Fruit fly (Drosophila melanogaster) whole organism, embryonic: Measurements from ENCODE around the gene krz.
A peak's percentile ranks its signal among the peaks of the same experiment; 100 is the strongest.

Source experiments
- Abd-B ChIP-seq: fragments of 200-800 bp; sonication (Bioruptor generic); optimal IDR thresholded peaks from 2 replicates; lab custom pipeline; 2018; ENCODE audit warnings: missing biosample characterization, mild to moderate bottlenecking, missing genetic modification characterization, moderate library complexity
- Antp ChIP-seq: fragments of 200-800 bp; sonication (Bioruptor generic); optimal IDR thresholded peaks from 3 replicates; lab custom pipeline; 2016; ENCODE audit warnings: missing biosample characterization, missing genetic modification characterization
- Blimp-1 ChIP-seq: fragments of 200-800 bp; sonication (Bioruptor generic); optimal IDR thresholded peaks from 3 replicates; lab custom pipeline; 2018; ENCODE audit warnings: missing biosample characterization, missing genetic modification characterization, mild to moderate bottlenecking, moderate library complexity, missing genetic modification reagents
- CG10147 ChIP-seq: fragments of 200-800 bp; sonication (Bioruptor generic); optimal IDR thresholded peaks from 2 replicates; lab custom pipeline; 2019; ENCODE audit warnings: missing biosample characterization, mild to moderate bottlenecking, missing genetic modification characterization, moderate library complexity
- CG14860 ChIP-seq: fragments of 200-800 bp; sonication (Bioruptor generic); IDR thresholded peaks from 3 replicates; pipeline ENCODE4 v1.3.6; 2022; ENCODE audit warnings: missing biosample characterization, missing genetic modification characterization; ENCODE audit not compliant: partially characterized antibody
- CG16779 ChIP-seq: fragments of 200-800 bp; sonication (Bioruptor generic); IDR thresholded peaks from 2 replicates; pipeline ENCODE4 v1.3.6; 2022; ENCODE audit warnings: missing biosample characterization, missing genetic modification characterization
- CG17802 ChIP-seq: fragments of 200-800 bp; sonication (Bioruptor generic); optimal IDR thresholded peaks from 2 replicates; lab custom pipeline; 2018; ENCODE audit warnings: missing biosample characterization, mild to moderate bottlenecking, missing genetic modification characterization, moderate library complexity
- CG18262 ChIP-seq: fragments of 200-800 bp; optimal IDR thresholded peaks from 3 replicates; lab custom pipeline; 2019; ENCODE audit warnings: missing biosample characterization, mild to moderate bottlenecking, missing genetic modification characterization, moderate library complexity
- CG1832 ChIP-seq: fragments of 200-800 bp; sonication (Bioruptor generic); optimal IDR thresholded peaks from 2 replicates; lab custom pipeline; 2017; ENCODE audit warnings: missing biosample characterization, mild to moderate bottlenecking, missing genetic modification characterization, inconsistent platforms
- CG18619 ChIP-seq: fragments of 200-800 bp; sonication (Bioruptor generic); optimal IDR thresholded peaks from 3 replicates; lab custom pipeline; 2017; ENCODE audit warnings: missing biosample characterization, mild to moderate bottlenecking, missing genetic modification characterization
- CG2889 ChIP-seq: fragments of 200-800 bp; sonication (Bioruptor generic); IDR thresholded peaks from 3 replicates; pipeline ENCODE4 v1.3.6; 2022; ENCODE audit warnings: missing biosample characterization, missing genetic modification characterization
- CG30431 ChIP-seq: fragments of 200-800 bp; sonication (Bioruptor generic); optimal IDR thresholded peaks from 2 replicates; lab custom pipeline; 2017; ENCODE audit warnings: missing biosample characterization, missing genetic modification characterization
- CG3065 ChIP-seq: fragments of 200-800 bp; sonication (Bioruptor generic); optimal IDR thresholded peaks from 2 replicates; lab custom pipeline; 2016; ENCODE audit warnings: missing biosample characterization, missing genetic modification characterization
- CG32532 ChIP-seq: fragments of 200-800 bp; sonication (Bioruptor generic); IDR thresholded peaks from 2 replicates; pipeline ENCODE4 v1.3.6; 2022; ENCODE audit warnings: missing biosample characterization, missing genetic modification characterization
- CG34224 ChIP-seq: fragments of 200-800 bp; sonication (Bioruptor generic); IDR thresholded peaks from 3 replicates; pipeline ENCODE4 v1.3.6; 2022; ENCODE audit warnings: missing biosample characterization, missing genetic modification characterization; ENCODE audit not compliant: partially characterized antibody
- CG4282 ChIP-seq: fragments of 200-800 bp; sonication (Bioruptor generic); optimal IDR thresholded peaks from 2 replicates; lab custom pipeline; 2016; ENCODE audit warnings: missing biosample characterization, missing genetic modification characterization
- CG4404 ChIP-seq: fragments of 200-800 bp; sonication (Bioruptor generic); IDR thresholded peaks from 2 replicates; pipeline ENCODE4 v1.3.6; 2022; ENCODE audit warnings: missing biosample characterization, missing genetic modification characterization
- CG4854 ChIP-seq: fragments of 200-800 bp; sonication (Bioruptor generic); optimal IDR thresholded peaks from 2 replicates; lab custom pipeline; 2016; ENCODE audit warnings: missing biosample characterization, missing genetic modification characterization, inconsistent platforms
- CG6689 ChIP-seq: fragments of 200-800 bp; sonication (Bioruptor generic); IDR thresholded peaks from 2 replicates; pipeline ENCODE4 v1.3.6; 2022; ENCODE audit warnings: missing biosample characterization, missing genetic modification characterization
- CG7271 ChIP-seq: fragments of 200-800 bp; sonication (Bioruptor generic); optimal IDR thresholded peaks from 2 replicates; lab custom pipeline; 2018; ENCODE audit warnings: missing biosample characterization, mild to moderate bottlenecking, missing genetic modification characterization, moderate library complexity
- CG7839 ChIP-seq: fragments of 200-800 bp; sonication (Bioruptor generic); optimal IDR thresholded peaks from 3 replicates; lab custom pipeline; 2018; ENCODE audit warnings: missing biosample characterization, mild to moderate bottlenecking, missing genetic modification characterization, moderate library complexity
- CG8924 ChIP-seq: fragments of 200-800 bp; optimal IDR thresholded peaks from 3 replicates; lab custom pipeline; 2019; ENCODE audit warnings: missing biosample characterization, mild to moderate bottlenecking, missing genetic modification characterization, moderate library complexity
- CG9727 ChIP-seq: fragments of 200-800 bp; sonication (Bioruptor generic); optimal IDR thresholded peaks from 3 replicates; lab custom pipeline; 2017; ENCODE audit warnings: missing biosample characterization, mild to moderate bottlenecking, missing genetic modification characterization
- CG9797 ChIP-seq: fragments of 200-800 bp; sonication (Bioruptor generic); optimal IDR thresholded peaks from 3 replicates; lab custom pipeline; 2018; ENCODE audit warnings: missing biosample characterization, mild to moderate bottlenecking, missing genetic modification characterization
- CHES-1-like ChIP-seq: fragments of 200-800 bp; sonication (Bioruptor generic); optimal IDR thresholded peaks from 2 replicates; lab custom pipeline; 2016; ENCODE audit warnings: missing biosample characterization, missing genetic modification characterization
- D19B ChIP-seq: fragments of 200-800 bp; sonication (Bioruptor generic); optimal IDR thresholded peaks from 2 replicates; lab custom pipeline; 2017; ENCODE audit warnings: missing biosample characterization, mild to moderate bottlenecking, missing genetic modification characterization
- Dbx ChIP-seq: fragments of 200-800 bp; sonication (Bioruptor generic); IDR thresholded peaks from 3 replicates; pipeline ENCODE4 v1.3.6; 2022; ENCODE audit warnings: missing biosample characterization, missing genetic modification characterization
- Doc2 ChIP-seq: fragments of 200-800 bp; sonication (Bioruptor generic); IDR thresholded peaks from 2 replicates; pipeline ENCODE4 v1.3.6; 2022; ENCODE audit warnings: missing biosample characterization, missing genetic modification characterization
- Fer1 ChIP-seq: fragments of 200-800 bp; sonication (Bioruptor generic); optimal IDR thresholded peaks from 2 replicates; lab custom pipeline; 2017; ENCODE audit warnings: missing biosample characterization, mild to moderate bottlenecking, missing genetic modification characterization
- Gsc ChIP-seq: fragments of 200-800 bp; sonication (Bioruptor generic); IDR thresholded peaks from 2 replicates; pipeline ENCODE4 v1.3.6; 2022; ENCODE audit warnings: missing biosample characterization, missing genetic modification characterization
- Hr78 ChIP-seq, 2 experiments: fragments of 200-800 bp in 1 of 2; fragments of >200 bp in 1 of 2; sonication (Bioruptor generic) in 1 of 2; optimal IDR thresholded peaks; 2 replicates each; lab custom pipeline; 2017 to 2019; ENCODE audit warnings: missing biosample characterization in 2 of 2, missing genetic modification characterization in 2 of 2, mild to moderate bottlenecking in 1 of 2, moderate library complexity in 1 of 2
- ap ChIP-seq: fragments of 200-800 bp; sonication (Bioruptor generic); IDR thresholded peaks from 2 replicates; pipeline ENCODE4 v1.3.6; 2022; ENCODE audit warnings: missing biosample characterization, missing genetic modification characterization
- crol ChIP-seq: fragments of 200-800 bp; sonication (Bioruptor generic); IDR thresholded peaks from 2 replicates; pipeline ENCODE4 v1.3.6; 2022; ENCODE audit warnings: missing biosample characterization, missing genetic modification characterization
- danr ChIP-seq: fragments of 200-800 bp; sonication (Bioruptor generic); IDR thresholded peaks from 2 replicates; pipeline ENCODE4 v1.3.6; 2022; ENCODE audit warnings: missing biosample characterization, missing genetic modification characterization
- dimm ChIP-seq: fragments of 200-800 bp; sonication (Bioruptor generic); IDR thresholded peaks from 2 replicates; pipeline ENCODE4 v1.3.6; 2022; ENCODE audit warnings: missing biosample characterization, missing genetic modification characterization
- en ChIP-seq: fragments of 200-800 bp; sonication (Bioruptor generic); optimal IDR thresholded peaks from 2 replicates; lab custom pipeline; 2016; ENCODE audit warnings: missing biosample characterization, missing genetic modification characterization
- fd64A ChIP-seq: fragments of 200-800 bp; sonication (Bioruptor generic); optimal IDR thresholded peaks from 3 replicates; lab custom pipeline; 2018; ENCODE audit warnings: missing biosample characterization, mild to moderate bottlenecking, missing genetic modification characterization
- fru ChIP-seq: fragments of >200 bp; optimal IDR thresholded peaks from 2 replicates; lab custom pipeline; 2017
- gcm ChIP-seq: fragments of 200-800 bp; sonication (Bioruptor generic); optimal IDR thresholded peaks from 2 replicates; lab custom pipeline; 2019; ENCODE audit warnings: missing biosample characterization, mild to moderate bottlenecking, missing genetic modification characterization, moderate library complexity
- hbn ChIP-seq: fragments of 200-800 bp; sonication (Bioruptor generic); IDR thresholded peaks from 2 replicates; pipeline ENCODE4 v1.3.6; 2022; ENCODE audit warnings: missing biosample characterization, missing genetic modification characterization; ENCODE audit not compliant: partially characterized antibody
- jigr1 ChIP-seq: fragments of 200-800 bp; sonication (Bioruptor generic); IDR thresholded peaks from 3 replicates; pipeline ENCODE4 v1.3.6; 2022; ENCODE audit warnings: missing biosample characterization, missing genetic modification characterization
- nerfin-2 ChIP-seq: fragments of 200-800 bp; sonication (Bioruptor generic); IDR thresholded peaks from 2 replicates; pipeline ENCODE4 v1.3.6; 2022; ENCODE audit warnings: missing biosample characterization, missing genetic modification characterization; ENCODE audit not compliant: partially characterized antibody
- nmo ChIP-seq: fragments of 200-800 bp; sonication (Bioruptor generic); optimal IDR thresholded peaks from 2 replicates; lab custom pipeline; 2018; ENCODE audit warnings: missing biosample characterization, mild to moderate bottlenecking, missing genetic modification characterization, moderate library complexity
- odd ChIP-seq: fragments of 200-800 bp; sonication (Bioruptor generic); optimal IDR thresholded peaks from 2 replicates; lab custom pipeline; 2017; ENCODE audit warnings: missing biosample characterization, mild to moderate bottlenecking, missing genetic modification characterization
- peb ChIP-seq: fragments of 200-800 bp; sonication (Bioruptor generic); IDR thresholded peaks from 2 replicates; pipeline ENCODE4 v1.3.6; 2022; ENCODE audit warnings: missing biosample characterization, missing genetic modification characterization
- pita ChIP-seq: fragments of 200-800 bp; sonication (Bioruptor generic); optimal IDR thresholded peaks from 2 replicates; lab custom pipeline; 2017; ENCODE audit warnings: missing biosample characterization, mild to moderate bottlenecking, missing genetic modification characterization
- pnt ChIP-seq: fragments of 200-800 bp; sonication (Bioruptor generic); optimal IDR thresholded peaks from 3 replicates; lab custom pipeline; 2016; ENCODE audit warnings: missing biosample characterization, missing genetic modification characterization
- scrt ChIP-seq: fragments of 200-800 bp; sonication (Bioruptor generic); optimal IDR thresholded peaks from 2 replicates; lab custom pipeline; 2018; ENCODE audit warnings: missing biosample characterization, mild to moderate bottlenecking, missing genetic modification characterization, moderate library complexity
- sna ChIP-seq: fragments of 200-800 bp; sonication (Bioruptor generic); IDR thresholded peaks from 2 replicates; pipeline ENCODE4 v1.3.6; 2022; ENCODE audit warnings: missing biosample characterization, missing genetic modification characterization; ENCODE audit not compliant: partially characterized antibody
- so ChIP-seq: fragments of 200-800 bp; sonication (Bioruptor generic); IDR thresholded peaks from 3 replicates; pipeline ENCODE4 v1.3.6; 2022; ENCODE audit warnings: missing biosample characterization, missing genetic modification characterization
- tll ChIP-seq, 2 experiments: fragments of 200-800 bp in 1 of 2; fragments of >200 bp in 1 of 2; sonication (Bioruptor generic) in 1 of 2; optimal IDR thresholded peaks; 2 replicates each; lab custom pipeline; 2017 to 2019; ENCODE audit warnings: missing biosample characterization in 2 of 2, missing genetic modification characterization in 2 of 2, mild to moderate bottlenecking in 1 of 2, moderate library complexity in 1 of 2
- trh ChIP-seq: fragments of 200-800 bp; sonication (Bioruptor generic); optimal IDR thresholded peaks from 2 replicates; lab custom pipeline; 2016; ENCODE audit warnings: missing biosample characterization, missing genetic modification characterization

krz gene

dm6 chr3R:32052504-32052815, 667 bp upstream of the krz start (continued):
- TF ChIP-seq CG1832 (GFP tag; lab: Kevin White, UChicago): no peak
- TF ChIP-seq CG6689 (GFP tag; lab: Robert Waterston, UW): no peak
- TF ChIP-seq peb: no peak
- no peak for TF ChIP-seq CG32532 (GFP tag; lab: Robert Waterston, UW)
- TF ChIP-seq CG9727 (GFP tag; lab: Kevin White, UChicago): no peak
- no peak for TF ChIP-seq gcm (GFP tag; lab: Kevin White, UChicago)
- TF ChIP-seq CG10147 (GFP tag; lab: Kevin White, UChicago): no peak
- no peak for TF ChIP-seq CG18619 (GFP tag; lab: Kevin White, UChicago)
- no peak for TF ChIP-seq fd64A
- TF ChIP-seq Fer1: peak; percentile 10
- no peak for TF ChIP-seq tll (GFP tag; optimal IDR thresholded peaks at IDR 0.05; lab: Kevin White, UChicago)
- TF ChIP-seq so: no peak
- no peak for TF ChIP-seq pita
- no peak for TF ChIP-seq CG7271
- TF ChIP-seq jigr1 (GFP tag; lab: Robert Waterston, UW): no peak
- no peak for TF ChIP-seq CG30431
- no peak for TF ChIP-seq CG17802 (tag; lab: Kevin White, UChicago)
- TF ChIP-seq en (GFP tag; lab: Kevin White, UChicago): no peak
- TF ChIP-seq CG4854 (GFP tag; lab: Kevin White, UChicago): no peak
- no peak for TF ChIP-seq CHES-1-like (GFP tag; lab: Kevin White, UChicago)
- no peak for TF ChIP-seq CG14860
- TF ChIP-seq ap (GFP tag; lab: Robert Waterston, UW): no peak
- no peak for TF ChIP-seq CG18262 (tag; lab: Kevin White, UChicago)
- TF ChIP-seq crol (GFP tag; lab: Robert Waterston, UW): no peak
- no peak for TF ChIP-seq Antp (GFP tag; lab: Kevin White, UChicago)
- no peak for TF ChIP-seq danr (GFP tag; lab: Robert Waterston, UW)
- TF ChIP-seq fru (lab: Kevin White, UChicago): no peak
- TF ChIP-seq Gsc: no peak
- no peak for TF ChIP-seq sna (GFP tag; lab: Robert Waterston, UW)
- TF ChIP-seq CG4282 (GFP tag; lab: Kevin White, UChicago): no peak
- TF ChIP-seq scrt: no peak
- no peak for TF ChIP-seq CG16779 (GFP tag; lab: Robert Waterston, UW)
- TF ChIP-seq nerfin-2 (GFP tag; lab: Robert Waterston, UW): no peak
- no peak for TF ChIP-seq hbn
- TF ChIP-seq CG2889 (GFP tag; lab: Robert Waterston, UW): no peak
- TF ChIP-seq CG8924 (tag; lab: Kevin White, UChicago): peak; percentile 16
- TF ChIP-seq D19B (GFP tag; lab: Kevin White, UChicago): no peak
- TF ChIP-seq Doc2 (GFP tag; lab: Robert Waterston, UW): no peak
- no peak for TF ChIP-seq dimm
- peak; percentile 46 for TF ChIP-seq CG9797 (GFP tag; lab: Kevin White, UChicago)
- TF ChIP-seq nmo: no peak
- TF ChIP-seq Abd-B: no peak
- TF ChIP-seq Blimp-1 (GFP tag; lab: Kevin White, UChicago): no peak
- no peak for TF ChIP-seq trh
- no peak for TF ChIP-seq Hr78 (GFP tag; optimal IDR thresholded peaks at IDR 0.05; lab: Kevin White, UChicago)
- TF ChIP-seq Dbx: no peak
- TF ChIP-seq CG34224: no peak
- TF ChIP-seq pnt (GFP tag; lab: Kevin White, UChicago): no peak
- TF ChIP-seq CG4404 (GFP tag; lab: Robert Waterston, UW): no peak
- TF ChIP-seq odd (GFP tag; lab: Kevin White, UChicago): no peak
- TF ChIP-seq CG7839 (tag; lab: Kevin White, UChicago): no peak
- no peak for TF ChIP-seq CG3065 (GFP tag; lab: Kevin White, UChicago)
